Worm (Caenorhabditis elegans): ENCODE results near the gene T19H5.4.

T19H5.4 gene

ce11 chrII:9522986-9523385 lies 35.8 kb upstream of the T19H5.4 start, which contains the start of gene AH6.17:
TSS of gene AH6.17 (plus strand) at chrII:9523170.
- TF ChIP-seq aha-1 (tag) (peak; percentile 67), egl-27 (tag; optimal IDR thresholded peaks at IDR 0.05) (no peak), unc-62 (GFP tag; optimal IDR thresholded peaks at IDR 0.05 in 1 of 2) (peak in 1 of 2 experiments; percentile 74), unc-62 (tag; optimal IDR thresholded peaks at IDR 0.05) (no peak)

- TF ChIP-seq nhr-10 (tag; optimal IDR thresholded peaks at IDR 0.05) (no peak), nhr-237 (tag; optimal IDR thresholded peaks at IDR 0.05) (no peak), lsy-2 (tag; optimal IDR thresholded peaks at IDR 0.05) (no peak), mxl-2 (GFP tag; conservative IDR thresholded peaks at IDR 0.05) (no peak), aly-2 (tag; optimal IDR thresholded peaks at IDR 0.05) (no peak), dmd-8 (GFP tag; IDR thresholded peaks at IDR 0.05) (no peak), ces-1 (GFP tag; optimal IDR thresholded peaks at IDR 0.05) (no peak), D1046.2 (GFP tag; IDR thresholded peaks at IDR 0.05) (no peak), madf-9 (GFP tag; conservative IDR thresholded peaks at IDR 0.05) (no peak), cey-2 (tag; optimal IDR thresholded peaks at IDR 0.05; ENCODE audit: borderline replicate concordance, insufficient read depth) (no peak)
Measured at ce11 chrII:9521570-9521969, 34.4 kb upstream of the T19H5.4 start, which contains the start of gene sra-1. TSS of gene sra-1 (minus strand) at chrII:9521670.

ce11 chrII:9518781-9519180 lies 31.6 kb upstream of the T19H5.4 start, which contains the start of the genes sfxn-1.1 and AH6.3:
TSS of gene sfxn-1.1 (minus strand) at chrII:9518881.
TSS of gene AH6.3 (plus strand) at chrII:9519055.
- no peak for TF ChIP-seq D1046.2 (GFP tag; IDR thresholded peaks at IDR 0.05)
- no peak for TF ChIP-seq ZK546.5 (tag; optimal IDR thresholded peaks at IDR 0.05)
- TF ChIP-seq nhr-237 (tag; optimal IDR thresholded peaks at IDR 0.05): no peak

ce11 chrII:9516836-9517235 lies 29.6 kb upstream of the T19H5.4 start, which contains the start of gene gcy-1:
TSS of gene gcy-1 (minus strand) at chrII:9516936.
- TF ChIP-seq zfp-3 (GFP tag; conservative IDR thresholded peaks at IDR 0.05): no peak
- TF ChIP-seq ZK337.2 (GFP tag; IDR thresholded peaks at IDR 0.05): no peak
- no peak for TF ChIP-seq ceh-44 (GFP tag; IDR thresholded peaks at IDR 0.05)
- TF ChIP-seq nhr-48 (tag; optimal IDR thresholded peaks at IDR 0.05): no peak
- no peak for TF ChIP-seq lsy-2 (tag; optimal IDR thresholded peaks at IDR 0.05)
- no peak for TF ChIP-seq dpl-1 (GFP tag; optimal IDR thresholded peaks at IDR 0.05)
- TF ChIP-seq nhr-77 (tag; optimal IDR thresholded peaks at IDR 0.05): no peak
- TF ChIP-seq unc-62 (GFP tag; optimal IDR thresholded peaks at IDR 0.05 in 1 of 2): no peak
- TF ChIP-seq unc-62 (tag; optimal IDR thresholded peaks at IDR 0.05): no peak
- no peak for TF ChIP-seq Y5F2A.4 (GFP tag; optimal IDR thresholded peaks at IDR 0.05)
- TF ChIP-seq fos-1 (tag; optimal IDR thresholded peaks at IDR 0.05): no peak
- no peak for TF ChIP-seq mdt-29 (GFP tag; IDR thresholded peaks at IDR 0.05)
- TF ChIP-seq saeg-2 (GFP tag; IDR thresholded peaks at IDR 0.05): no peak
- TF ChIP-seq lim-7 (GFP tag; IDR thresholded peaks at IDR 0.05): no peak
- TF ChIP-seq hlh-30 (tag; optimal IDR thresholded peaks at IDR 0.05; ENCODE audit: insufficient read depth): no peak
- TF ChIP-seq dmd-9 (GFP tag; IDR thresholded peaks at IDR 0.05): no peak
- TF ChIP-seq attf-4 (tag; optimal IDR thresholded peaks at IDR 0.05): no peak
- no peak for TF ChIP-seq jun-1 (tag; optimal IDR thresholded peaks at IDR 0.05)
- TF ChIP-seq ceh-62 (tag; optimal IDR thresholded peaks at IDR 0.05): no peak
- TF ChIP-seq ama-1 (optimal IDR thresholded peaks at IDR 0.05): no peak

ce11 chrII:9507181-9507580 lies 20.0 kb upstream of the T19H5.4 start, which contains the start of gene gcy-3:
TSS of gene gcy-3 (minus strand) at chrII:9507281.
- TF ChIP-seq ceh-44 (GFP tag; IDR thresholded peaks at IDR 0.05) (no peak), unc-62 (GFP tag; optimal IDR thresholded peaks at IDR 0.05 in 1 of 2) (peak in 1 of 2 experiments; percentile 35), unc-62 (tag; optimal IDR thresholded peaks at IDR 0.05) (no peak)

ce11 chrII:9501955-9502354 lies 14.8 kb upstream of the T19H5.4 start:
- TF ChIP-seq dmd-6 (GFP tag; IDR thresholded peaks at IDR 0.05): peak; percentile 91
- TF ChIP-seq hlh-30 (tag; optimal IDR thresholded peaks at IDR 0.05; ENCODE audit: insufficient read depth): peak; percentile 85
- TF ChIP-seq hmg-1.1 (GFP tag; IDR thresholded peaks at IDR 0.05): no peak
- peak; percentile 91 for TF ChIP-seq dve-1 (tag; optimal IDR thresholded peaks at IDR 0.05; ENCODE audit: insufficient read depth)
- TF ChIP-seq ceh-62 (tag; optimal IDR thresholded peaks at IDR 0.05): no peak
- no peak for TF ChIP-seq daf-16 (GFP tag; optimal IDR thresholded peaks at IDR 0.05)
- peak; percentile 83 for TF ChIP-seq daf-16 (tag; optimal IDR thresholded peaks at IDR 0.05)
- TF ChIP-seq lin-1 (GFP tag; IDR thresholded peaks at IDR 0.05): peak; percentile 57
- peak; percentile 23 for TF ChIP-seq pqm-1 (tag; optimal IDR thresholded peaks at IDR 0.05)
- no peak for TF ChIP-seq lim-7 (GFP tag; IDR thresholded peaks at IDR 0.05)
- TF ChIP-seq ceh-44 (GFP tag; IDR thresholded peaks at IDR 0.05): no peak
- TF ChIP-seq hif-1 (tag; optimal IDR thresholded peaks at IDR 0.05): no peak
- TF ChIP-seq nhr-28 (tag; optimal IDR thresholded peaks at IDR 0.05): peak; percentile 71
- TF ChIP-seq mdt-29 (GFP tag; IDR thresholded peaks at IDR 0.05): peak; percentile 61; the same call in 1 of the 2 replicates
- peak; percentile 35 for TF ChIP-seq aha-1 (tag)
- TF ChIP-seq ama-1 (optimal IDR thresholded peaks at IDR 0.05): no peak
- TF ChIP-seq skn-1 (tag; optimal IDR thresholded peaks at IDR 0.05): no peak
- 0 out of 2 replicates have a peak, but pooled peaks have one; percentile 30 for TF ChIP-seq saeg-2 (GFP tag; IDR thresholded peaks at IDR 0.05)

Data from whole organism, L4 larva.